Worm (Caenorhabditis elegans) whole organism, L4 larva: ENCODE measurements around the gene srh-39.

Source experiments
- F26F4.8 ChIP-seq: fragments of 200-800 bp; sonication (Bioruptor generic); conservative IDR thresholded peaks from 2 replicates; pipeline ENCODE4 v1.3.6; 2022; ENCODE audit warnings: missing genetic modification characterization, missing compliant biosample characterization
- T26A8.4 ChIP-seq: fragments of 200-800 bp; sonication (Bioruptor generic); IDR thresholded peaks from 2 replicates; pipeline ENCODE4 v1.3.6; 2022; ENCODE audit warnings: missing genetic modification characterization, missing compliant biosample characterization
- Y105C5A.15 ChIP-seq: fragments of 200-800 bp; sonication (Bioruptor generic); IDR thresholded peaks from 2 replicates; pipeline ENCODE4 v1.3.6; 2022; ENCODE audit warnings: missing genetic modification characterization, missing compliant biosample characterization
- aha-1 ChIP-seq: fragments of 150-350 bp; peaks from one replicate; lab custom pipeline; 2014; ENCODE audit warnings: missing biosample characterization, missing genetic modification characterization
- ama-1 ChIP-seq: fragments of 150-350 bp; optimal IDR thresholded peaks from 2 replicates; lab custom pipeline; 2014; ENCODE audit warnings: inconsistent platforms, mixed read lengths
- attf-4 ChIP-seq: sonication (generic microtip); optimal IDR thresholded peaks from 3 replicates; lab custom pipeline; 2017; ENCODE audit warnings: missing biosample characterization, missing genetic modification characterization
- ceh-20 ChIP-seq: fragments of 200-800 bp; sonication (Bioruptor generic); IDR thresholded peaks from 2 replicates; pipeline ENCODE4 v1.3.6; 2022; ENCODE audit warnings: missing genetic modification reagents, missing genetic modification characterization, missing compliant biosample characterization
- ceh-28 ChIP-seq: fragments of 150-350 bp; optimal IDR thresholded peaks from 2 replicates; lab custom pipeline; 2014; ENCODE audit warnings: missing biosample characterization, missing genetic modification reagents, missing genetic modification characterization
- ces-1 ChIP-seq: fragments of 150-350 bp; sonication (generic microtip); optimal IDR thresholded peaks from 4 replicates; lab custom pipeline; 2014; ENCODE audit warnings: missing biosample characterization, missing genetic modification reagents, missing genetic modification characterization
- cey-2 ChIP-seq: sonication (generic microtip); optimal IDR thresholded peaks from 3 replicates; lab custom pipeline; 2017; ENCODE audit warnings: missing genetic modification characterization, mild to moderate bottlenecking, missing compliant biosample characterization, antibody characterized with exemption, borderline replicate concordance; ENCODE audit not compliant: insufficient read depth
- daf-12 ChIP-seq: fragments of 150-350 bp; optimal IDR thresholded peaks from 2 replicates; lab custom pipeline; 2014; ENCODE audit warnings: missing biosample characterization, missing genetic modification reagents, missing genetic modification characterization
- daf-16 ChIP-seq, 3 experiments: sonication (generic microtip); optimal IDR thresholded peaks; 2 replicates each; lab custom pipeline; 2016 to 2017; ENCODE audit warnings: missing genetic modification characterization in 3 of 3, missing genetic modification reagents in 3 of 3, mild to moderate bottlenecking in 2 of 3, missing compliant biosample characterization in 2 of 3, missing biosample characterization in 1 of 3, moderate library complexity in 1 of 3
- dmd-9 ChIP-seq: fragments of 200-800 bp; sonication (Bioruptor generic); IDR thresholded peaks from 2 replicates; pipeline ENCODE4 v1.3.6; 2022; ENCODE audit warnings: missing genetic modification reagents, missing genetic modification characterization, missing compliant biosample characterization
- dpl-1 ChIP-seq: fragments of 150-350 bp; optimal IDR thresholded peaks from 2 replicates; lab custom pipeline; 2014; ENCODE audit warnings: missing biosample characterization, missing genetic modification reagents, missing genetic modification characterization
- duxl-1 ChIP-seq: sonication (generic microtip); optimal IDR thresholded peaks from 2 replicates; lab custom pipeline; 2016; ENCODE audit warnings: mild to moderate bottlenecking, missing genetic modification characterization, moderate library complexity, missing compliant biosample characterization; ENCODE audit not compliant: poor library complexity
- dve-1 ChIP-seq: sonication (generic microtip); optimal IDR thresholded peaks from 2 replicates; lab custom pipeline; 2017; ENCODE audit warnings: antibody characterized with exemption, mild to moderate bottlenecking, missing genetic modification characterization, missing compliant biosample characterization; ENCODE audit not compliant: insufficient read depth
- egl-27 ChIP-seq: sonication (generic microtip); optimal IDR thresholded peaks from 3 replicates; lab custom pipeline; 2017; ENCODE audit warnings: missing biosample characterization, missing genetic modification reagents, missing genetic modification characterization
- hif-1 ChIP-seq, 2 experiments: sonication (generic microtip); optimal IDR thresholded peaks; 2 replicates each; lab custom pipeline; 2016 to 2017; ENCODE audit warnings: missing compliant biosample characterization in 2 of 2, missing genetic modification characterization in 2 of 2, missing genetic modification reagents in 2 of 2, missing genotype in 2 of 2, mild to moderate bottlenecking in 1 of 2
- jun-1 ChIP-seq: fragments of 150-350 bp; optimal IDR thresholded peaks from 2 replicates; lab custom pipeline; 2014; ENCODE audit warnings: missing biosample characterization, missing genetic modification reagents, missing genetic modification characterization
- lim-7 ChIP-seq: fragments of 200-800 bp; sonication (Bioruptor generic); IDR thresholded peaks from 2 replicates; pipeline ENCODE4 v1.3.6; 2022; ENCODE audit warnings: missing genetic modification characterization, missing compliant biosample characterization
- lin-29 ChIP-seq: fragments of 200-800 bp; sonication (Bioruptor generic); IDR thresholded peaks from 2 replicates; pipeline ENCODE4 v1.3.6; 2022; ENCODE audit warnings: missing genetic modification reagents, missing genetic modification characterization, missing compliant biosample characterization
- lir-3 ChIP-seq: sonication (generic microtip); optimal IDR thresholded peaks from 2 replicates; lab custom pipeline; 2016; ENCODE audit warnings: mild to moderate bottlenecking, missing genetic modification characterization, missing compliant biosample characterization
- lsy-2 ChIP-seq, 2 experiments: fragments of 150-350 bp in 1 of 2; sonication (generic microtip) in 1 of 2; optimal IDR thresholded peaks; 2 replicates each; lab custom pipeline; 2014 to 2017; ENCODE audit warnings: missing biosample characterization in 2 of 2, missing genetic modification characterization in 2 of 2
- madf-9 ChIP-seq: fragments of 200-800 bp; sonication (Bioruptor generic); conservative IDR thresholded peaks from 2 replicates; pipeline ENCODE4 v1.3.6; 2022; ENCODE audit warnings: missing genetic modification reagents, missing genetic modification characterization, missing compliant biosample characterization
- mep-1 ChIP-seq: fragments of 150-350 bp; sonication (generic microtip); optimal IDR thresholded peaks from 3 replicates; lab custom pipeline; 2014; ENCODE audit warnings: missing biosample characterization, missing genetic modification characterization
- mes-2 ChIP-seq: sonication (generic microtip); optimal IDR thresholded peaks from 2 replicates; lab custom pipeline; 2016; ENCODE audit warnings: missing genotype, mild to moderate bottlenecking, missing genetic modification characterization, missing compliant biosample characterization; ENCODE audit not compliant: poor library complexity, severe bottlenecking
- mxl-2 ChIP-seq: fragments of 200-800 bp; sonication (Bioruptor generic); conservative IDR thresholded peaks from 2 replicates; pipeline ENCODE4 v1.3.6; 2022; ENCODE audit warnings: missing genetic modification reagents, missing genetic modification characterization, missing compliant biosample characterization
- mxl-3 ChIP-seq: fragments of 200-800 bp; sonication (Bioruptor generic); optimal IDR thresholded peaks from 2 replicates; lab custom pipeline; 2018; ENCODE audit warnings: mild to moderate bottlenecking, missing genetic modification characterization, missing compliant biosample characterization
- nhr-11 ChIP-seq: fragments of 150-350 bp; optimal IDR thresholded peaks from 2 replicates; lab custom pipeline; 2014; ENCODE audit warnings: missing biosample characterization, missing genetic modification characterization
- nhr-111 ChIP-seq: fragments of 200-800 bp; sonication (Bioruptor generic); optimal IDR thresholded peaks from 2 replicates; lab custom pipeline; 2018; ENCODE audit warnings: mild to moderate bottlenecking, missing genetic modification characterization, missing compliant biosample characterization
- nhr-237 ChIP-seq: sonication (generic microtip); optimal IDR thresholded peaks from 2 replicates; lab custom pipeline; 2017; ENCODE audit warnings: missing biosample characterization, missing genetic modification characterization
- nhr-28 ChIP-seq: fragments of 150-350 bp; optimal IDR thresholded peaks from 2 replicates; lab custom pipeline; 2014; ENCODE audit warnings: missing biosample characterization, missing genetic modification characterization
- nhr-41 ChIP-seq: fragments of 200-800 bp; sonication (Bioruptor generic); IDR thresholded peaks from 2 replicates; pipeline ENCODE4 v1.3.6; 2022; ENCODE audit warnings: missing genetic modification reagents, missing genetic modification characterization, missing compliant biosample characterization
- nhr-42 ChIP-seq: fragments of 200-800 bp; sonication (Bioruptor generic); IDR thresholded peaks from 2 replicates; pipeline ENCODE4 v1.3.6; 2022; ENCODE audit warnings: missing genetic modification characterization, missing compliant biosample characterization
- nhr-6 ChIP-seq: fragments of 150-350 bp; optimal IDR thresholded peaks from 2 replicates; lab custom pipeline; 2014; ENCODE audit warnings: missing biosample characterization, missing genetic modification characterization
- pha-4 ChIP-seq, 2 experiments: fragments of 150-350 bp in 1 of 2; fragments of 200-800 bp in 1 of 2; sonication (Bioruptor generic) in 1 of 2; IDR thresholded peaks in 1 of 2; optimal IDR thresholded peaks in 1 of 2; 2 replicates each; pipeline versions ENCODE4 v1.3.6 to Lab custom; 2014 to 2022; ENCODE audit warnings: missing genetic modification characterization in 2 of 2, missing genetic modification reagents in 2 of 2, missing biosample characterization in 1 of 2, missing compliant biosample characterization in 1 of 2
- sdz-12 ChIP-seq: fragments of 200-800 bp; sonication (Bioruptor generic); optimal IDR thresholded peaks from 2 replicates; lab custom pipeline; 2018; ENCODE audit warnings: mild to moderate bottlenecking, missing genetic modification characterization, missing compliant biosample characterization
- skn-1 ChIP-seq: fragments of 150-350 bp; optimal IDR thresholded peaks from 2 replicates; lab custom pipeline; 2014; ENCODE audit warnings: missing biosample characterization, missing genetic modification characterization
- snpc-4 ChIP-seq: fragments of 150-350 bp; optimal IDR thresholded peaks from 2 replicates; lab custom pipeline; 2014; ENCODE audit warnings: missing biosample characterization, missing genetic modification characterization
- tag-97 ChIP-seq: fragments of 200-800 bp; sonication (Bioruptor generic); IDR thresholded peaks from 2 replicates; pipeline ENCODE4 v1.3.6; 2022; ENCODE audit warnings: missing genetic modification characterization, missing compliant biosample characterization
- tra-1 ChIP-seq: fragments of 200-800 bp; sonication (Bioruptor generic); IDR thresholded peaks from 2 replicates; pipeline ENCODE4 v1.3.6; 2022; ENCODE audit warnings: missing genetic modification reagents, missing genetic modification characterization, missing compliant biosample characterization
- unc-39 ChIP-seq: sonication (generic microtip); optimal IDR thresholded peaks from 2 replicates; lab custom pipeline; 2017; ENCODE audit warnings: missing biosample characterization, missing genetic modification characterization
- vab-7 ChIP-seq: fragments of 200-800 bp; sonication (Bioruptor generic); IDR thresholded peaks from 2 replicates; pipeline ENCODE4 v1.3.6; 2022; ENCODE audit warnings: missing genetic modification reagents, missing genetic modification characterization, missing compliant biosample characterization
- zip-11 ChIP-seq: fragments of 200-800 bp; sonication (Bioruptor generic); IDR thresholded peaks from 2 replicates; pipeline ENCODE4 v1.3.6; 2022; ENCODE audit warnings: missing genetic modification characterization, missing compliant biosample characterization

srh-39 gene

DNA sequence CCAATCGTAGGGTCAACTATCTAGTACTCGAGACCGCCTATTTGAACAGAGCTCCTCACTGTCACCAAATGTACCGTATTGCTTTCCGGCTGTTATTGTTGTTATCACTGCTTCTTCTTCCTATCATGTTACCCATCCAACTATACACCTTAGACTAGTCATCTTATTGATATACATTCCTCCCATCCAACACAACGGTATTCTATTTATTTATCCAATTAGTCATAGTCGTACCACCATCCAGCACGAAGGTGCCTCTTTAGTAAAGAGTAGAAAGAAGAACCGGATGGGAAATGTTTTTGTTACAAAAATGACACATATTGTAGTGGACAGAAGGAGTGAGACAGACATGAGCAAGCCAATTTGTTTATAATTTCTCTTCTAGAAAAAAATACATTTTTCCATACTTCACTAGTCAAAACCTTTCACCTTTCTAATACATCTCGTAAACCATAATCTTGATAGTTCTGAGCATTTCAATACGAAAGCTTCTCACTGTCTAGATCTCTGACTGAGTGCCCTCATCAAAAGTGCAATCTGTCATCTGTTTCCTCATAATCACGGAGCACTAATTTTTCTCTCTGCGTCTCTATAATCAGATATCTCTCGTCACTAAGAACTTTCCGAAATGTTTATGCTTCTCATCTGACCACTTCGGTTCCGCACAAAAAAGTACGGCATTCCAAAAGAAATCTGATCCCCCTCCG, 45.0 kb upstream of the srh-39 start (continued):
- TF ChIP-seq mxl-2 (GFP tag; lab: Robert Waterston, UW): no peak
- no peak for TF ChIP-seq pha-4 (GFP tag; IDR thresholded peaks at IDR 0.05; lab: Robert Waterston, UW)
- peak; percentile 66 for TF ChIP-seq pha-4 (tag; optimal IDR thresholded peaks at IDR 0.05; lab: Kevin White, UChicago)
- peak; percentile 70 for TF ChIP-seq nhr-6 (tag; lab: Kevin White, UChicago)
- no peak for TF ChIP-seq Y105C5A.15 (GFP tag; lab: Robert Waterston, UW)
- TF ChIP-seq dve-1 (tag; lab: Kevin White, UChicago): peak; percentile 16
- peak; percentile 29 for TF ChIP-seq duxl-1 (tag; lab: Kevin White, UChicago)
- TF ChIP-seq nhr-28 (tag; lab: Kevin White, UChicago): peak; percentile 19
- no peak for TF ChIP-seq daf-12 (tag; lab: Kevin White, UChicago)
- TF ChIP-seq hif-1 (tag; optimal IDR thresholded peaks at IDR 0.05; lab: Kevin White, UChicago): no peak
- peak; percentile 8 for TF ChIP-seq aha-1 (tag; lab: Kevin White, UChicago)
- no peak for TF ChIP-seq ces-1 (GFP tag; lab: Kevin White, UChicago)

DNA sequence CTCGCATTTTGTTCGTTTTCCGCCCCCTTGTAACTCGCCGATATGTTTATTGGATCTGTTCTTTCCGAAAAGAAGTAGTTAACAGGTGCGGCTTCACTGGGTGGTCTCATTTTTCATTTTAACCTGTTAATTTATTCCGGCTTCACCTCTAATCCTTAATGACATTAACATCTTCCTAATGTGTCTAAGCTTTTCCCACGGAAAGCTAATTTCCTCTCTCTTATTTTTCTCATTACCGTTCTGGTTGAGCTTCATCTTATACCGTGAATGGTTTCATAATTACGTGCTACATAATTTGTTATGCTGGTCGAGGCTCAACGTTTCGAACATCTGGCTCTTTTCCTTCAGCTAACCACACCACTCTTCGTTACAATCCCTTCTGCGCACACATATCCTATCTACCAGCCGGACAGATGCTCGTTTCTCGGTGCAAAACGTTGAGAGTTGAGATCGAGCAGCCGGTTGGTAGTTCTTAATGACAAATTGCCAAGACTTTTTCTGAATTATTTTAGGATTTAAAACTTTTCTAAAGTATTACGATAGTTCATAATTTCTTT, 44.1 kb upstream of the srh-39 start:
- no peak for TF ChIP-seq skn-1 (tag; lab: Kevin White, UChicago)

DNA sequence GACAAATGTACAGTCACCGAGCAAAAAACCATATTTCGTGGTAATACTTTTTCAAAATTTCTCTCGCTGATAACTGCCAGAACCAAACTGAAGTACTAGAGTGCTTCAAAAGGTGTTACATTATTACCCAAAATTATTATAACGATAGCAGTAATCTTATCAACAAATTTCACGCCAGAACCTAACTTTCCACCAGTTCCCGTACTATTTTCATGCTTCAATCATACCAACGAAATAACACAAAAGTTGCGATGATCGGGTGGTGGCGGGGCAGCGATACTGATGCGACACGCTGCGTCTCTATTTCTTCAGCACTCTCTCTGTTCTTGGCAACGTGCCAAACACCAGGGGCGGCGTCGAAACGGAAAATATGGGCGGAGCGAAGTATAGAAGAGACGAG, 43.6 kb upstream of the srh-39 start:
- TF ChIP-seq nhr-11 (tag; lab: Kevin White, UChicago): no peak
- TF ChIP-seq mes-2 (tag; lab: Kevin White, UChicago): peak; percentile 17
- TF ChIP-seq egl-27 (tag; lab: Kevin White, UChicago): no peak
- no peak for TF ChIP-seq mxl-2 (GFP tag; lab: Robert Waterston, UW)
- TF ChIP-seq nhr-111 (GFP tag; lab: Kevin White, UChicago): no peak
- TF ChIP-seq zip-11: no peak
- no peak for TF ChIP-seq nhr-237 (tag; lab: Kevin White, UChicago)
- peak; percentile 56 for TF ChIP-seq mxl-3 (GFP tag; lab: Kevin White, UChicago)
- TF ChIP-seq lim-7 (GFP tag; lab: Robert Waterston, UW): no peak
- TF ChIP-seq pha-4 (GFP tag; IDR thresholded peaks at IDR 0.05; lab: Robert Waterston, UW): peak; percentile 52; the same call in 1 of the 2 replicates
- TF ChIP-seq pha-4 (tag; optimal IDR thresholded peaks at IDR 0.05; lab: Kevin White, UChicago): no peak
- TF ChIP-seq tra-1: peak; percentile 84; the same call in 1 of the 2 replicates
- TF ChIP-seq ceh-20: no peak
- peak; percentile 10 for TF ChIP-seq cey-2
- TF ChIP-seq jun-1 (tag; lab: Kevin White, UChicago): peak; percentile 22
- TF ChIP-seq unc-39 (tag; lab: Kevin White, UChicago): no peak
- TF ChIP-seq ama-1 (lab: Kevin White, UChicago): no peak
- TF ChIP-seq snpc-4: no peak
- no peak for TF ChIP-seq sdz-12 (GFP tag; lab: Kevin White, UChicago)
- TF ChIP-seq daf-12 (tag; lab: Kevin White, UChicago): no peak
- no peak for TF ChIP-seq F26F4.8 (GFP tag; lab: Robert Waterston, UW)
- TF ChIP-seq lir-3 (tag; lab: Kevin White, UChicago): no peak
- no peak for TF ChIP-seq dmd-9
- TF ChIP-seq lin-29: no peak
- no peak for TF ChIP-seq attf-4 (tag; lab: Kevin White, UChicago)
- TF ChIP-seq nhr-41 (GFP tag; lab: Robert Waterston, UW): no peak
- no peak for TF ChIP-seq T26A8.4 (GFP tag; lab: Robert Waterston, UW)
- TF ChIP-seq mep-1 (tag; lab: Kevin White, UChicago): peak; percentile 23
- peak in 1 of 2 experiments; percentile 27 for TF ChIP-seq daf-16 (GFP tag; optimal IDR thresholded peaks at IDR 0.05; lab: Kevin White, UChicago)
- peak; percentile 42 for TF ChIP-seq daf-16 (tag; optimal IDR thresholded peaks at IDR 0.05; lab: Kevin White, UChicago)
- no peak for TF ChIP-seq ceh-28 (tag; lab: Kevin White, UChicago)
- no peak for TF ChIP-seq lsy-2 (tag; optimal IDR thresholded peaks at IDR 0.05; lab: Kevin White, UChicago)
- TF ChIP-seq vab-7 (GFP tag; lab: Robert Waterston, UW): no peak
- TF ChIP-seq nhr-42 (GFP tag; lab: Robert Waterston, UW): no peak
- TF ChIP-seq skn-1 (tag; lab: Kevin White, UChicago): no peak
- TF ChIP-seq dpl-1 (GFP tag; lab: Kevin White, UChicago): no peak
- TF ChIP-seq tag-97 (GFP tag; lab: Robert Waterston, UW): no peak
- 0 out of 2 replicates have a peak, but pooled peaks have one; percentile 13 for TF ChIP-seq madf-9 (GFP tag; lab: Robert Waterston, UW)
